Worm (Caenorhabditis elegans) whole organism, L1 larva: ENCODE data around the gene Y54G2A.7.

ENCODE experiments used
- ceh-90 ChIP-seq: sonication (generic microtip); optimal IDR thresholded peaks from 2 replicates; lab custom pipeline; 2016; ENCODE audit warnings: missing genetic modification characterization, missing compliant biosample characterization
- ces-1 ChIP-seq: fragments of 150-350 bp; optimal IDR thresholded peaks from 2 replicates; lab custom pipeline; 2014; ENCODE audit warnings: missing biosample characterization, missing genetic modification reagents, missing genetic modification characterization
- fkh-10 ChIP-seq: sonication (generic microtip); optimal IDR thresholded peaks from 2 replicates; lab custom pipeline; 2017; ENCODE audit warnings: missing biosample characterization, missing genetic modification reagents, missing genetic modification characterization
- fkh-4 ChIP-seq: sonication (generic microtip); optimal IDR thresholded peaks from 2 replicates; lab custom pipeline; 2016; ENCODE audit warnings: missing compliant biosample characterization, missing genetic modification characterization, borderline replicate concordance
- jun-1 ChIP-seq: fragments of 150-350 bp; optimal IDR thresholded peaks from 2 replicates; lab custom pipeline; 2014; ENCODE audit warnings: missing biosample characterization, missing genetic modification reagents, missing genetic modification characterization
- lin-15B ChIP-seq: fragments of 150-350 bp; sonication (generic microtip); optimal IDR thresholded peaks from 3 replicates; lab custom pipeline; 2014; ENCODE audit warnings: missing biosample characterization, missing genetic modification characterization
- lin-39 ChIP-seq: fragments of 150-350 bp; optimal IDR thresholded peaks from 2 replicates; lab custom pipeline; 2014; ENCODE audit warnings: missing biosample characterization, missing genetic modification reagents, missing genetic modification characterization
- lsy-2 ChIP-seq, 2 experiments: fragments of 150-350 bp; optimal IDR thresholded peaks; 2 replicates each; lab custom pipeline; 2014; ENCODE audit warnings: missing biosample characterization in 2 of 2, missing genetic modification characterization in 2 of 2
- nhr-237 ChIP-seq: fragments of 150-350 bp; optimal IDR thresholded peaks from 2 replicates; lab custom pipeline; 2014; ENCODE audit warnings: missing biosample characterization, missing genetic modification characterization
- nhr-28 ChIP-seq: fragments of 150-350 bp; optimal IDR thresholded peaks from 2 replicates; lab custom pipeline; 2014; ENCODE audit warnings: missing biosample characterization, missing genetic modification characterization
- unc-130 ChIP-seq: fragments of 150-350 bp; optimal IDR thresholded peaks from 2 replicates; lab custom pipeline; 2017; ENCODE audit warnings: missing biosample characterization, missing genetic modification characterization, inconsistent platforms
- unc-30 ChIP-seq: sonication (generic microtip); optimal IDR thresholded peaks from 2 replicates; lab custom pipeline; 2017; ENCODE audit warnings: missing biosample characterization, missing genetic modification characterization
- zag-1 ChIP-seq: fragments of 150-350 bp; optimal IDR thresholded peaks from 2 replicates; lab custom pipeline; 2014; ENCODE audit warnings: missing biosample characterization, missing genetic modification characterization
- ztf-11 ChIP-seq, 2 experiments: sonication (generic microtip); optimal IDR thresholded peaks; 2 replicates each; lab custom pipeline; 2016 to 2017; ENCODE audit warnings: missing genetic modification characterization in 2 of 2, missing biosample characterization in 1 of 2, missing compliant biosample characterization in 1 of 2

ce11 chrIV:2832587-2832986, 5.8 kb upstream of the Y54G2A.7 start, which contains the start of the genes Y54G2A.48 and pudl-1:
- TF ChIP-seq zag-1 (no peak), lin-39 (no peak), unc-30 (tag; lab: Kevin White, UChicago) (no peak), lsy-2 (tag; optimal IDR thresholded peaks at IDR 0.05; lab: Kevin White, UChicago) (no peak), jun-1 (tag; lab: Kevin White, UChicago) (no peak), ces-1 (GFP tag; lab: Kevin White, UChicago) (no peak), ztf-11 (tag; optimal IDR thresholded peaks at IDR 0.05; lab: Kevin White, UChicago) (no peak), nhr-28 (tag; lab: Kevin White, UChicago) (no peak), ceh-90 (no peak), unc-130 (tag; lab: Kevin White, UChicago) (no peak), nhr-237 (no peak), lin-15B (no peak), fkh-10 (GFP tag; lab: Kevin White, UChicago) (no peak), fkh-4 (no peak)
